Worm (Caenorhabditis elegans) whole organism, late embryonic: ENCODE data around the gene srw-62.

Source experiments
- C08G9.2 ChIP-seq: sonication (generic microtip); optimal IDR thresholded peaks from 2 replicates; lab custom pipeline; 2016; ENCODE audit warnings: mild to moderate bottlenecking, missing genetic modification characterization, moderate library complexity, missing compliant biosample characterization
- Y22D7AL.16 ChIP-seq: sonication (generic microtip); optimal IDR thresholded peaks from 2 replicates; lab custom pipeline; 2016; ENCODE audit warnings: missing genetic modification characterization, missing compliant biosample characterization
- hlh-30 ChIP-seq: sonication (generic microtip); optimal IDR thresholded peaks from 2 replicates; lab custom pipeline; 2017; ENCODE audit warnings: antibody characterized with exemption, missing genetic modification characterization, missing compliant biosample characterization; ENCODE audit not compliant: insufficient read depth
- nfya-1 ChIP-seq: sonication (generic microtip); optimal IDR thresholded peaks from 2 replicates; lab custom pipeline; 2017; ENCODE audit warnings: missing genetic modification characterization, mild to moderate bottlenecking, missing compliant biosample characterization, antibody characterized with exemption, moderate library complexity

DNA sequence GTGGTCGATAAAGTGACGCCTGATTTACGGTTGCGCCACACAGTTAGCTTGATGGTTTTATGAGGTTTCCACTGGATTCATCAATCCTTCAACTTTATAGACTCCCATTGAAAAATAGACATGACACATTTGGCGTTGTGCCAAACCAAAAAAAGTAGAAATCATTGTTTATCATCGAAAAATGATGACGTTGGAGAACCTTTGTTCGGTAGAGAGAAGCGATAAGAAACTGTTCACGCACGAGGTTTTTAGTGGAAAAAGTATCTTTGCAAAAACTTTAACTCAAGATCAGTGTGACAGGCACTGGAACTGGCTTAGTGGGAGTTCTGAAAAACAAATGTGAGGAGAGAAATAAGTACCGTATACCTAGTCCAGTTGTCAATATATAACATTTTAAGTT is 11.6 kb upstream of the srw-62 start:
- TF ChIP-seq C08G9.2 (tag; lab: Kevin White, UChicago) (no peak), nfya-1 (no peak), hlh-30 (no peak), Y22D7AL.16 (tag; lab: Kevin White, UChicago) (no peak)
